Fruit fly (Drosophila melanogaster) whole organism, prepupa: ENCODE measurements around the gene CG17600.

ENCODE experiments used
- CG10669 ChIP-seq: fragments of 200-800 bp; sonication (Bioruptor generic); optimal IDR thresholded peaks from 3 replicates; lab custom pipeline; 2018; ENCODE audit warnings: missing biosample characterization, mild to moderate bottlenecking, missing genetic modification characterization, moderate library complexity
- CG16779 ChIP-seq: fragments of 200-800 bp; sonication (Bioruptor generic); optimal IDR thresholded peaks from 3 replicates; lab custom pipeline; 2017; ENCODE audit warnings: missing biosample characterization, mild to moderate bottlenecking, missing genetic modification characterization
- CG6163 ChIP-seq: fragments of 200-800 bp; sonication (Bioruptor generic); IDR thresholded peaks from 3 replicates; pipeline ENCODE4 v1.3.6; 2022; ENCODE audit warnings: missing biosample characterization, missing genetic modification characterization
- Eip75B ChIP-seq: fragments of 200-800 bp; sonication (Bioruptor generic); optimal IDR thresholded peaks from 3 replicates; lab custom pipeline; 2016; ENCODE audit warnings: missing biosample characterization, missing genetic modification characterization
- Ets21C ChIP-seq: fragments of 200-800 bp; sonication (Bioruptor generic); optimal IDR thresholded peaks from 3 replicates; lab custom pipeline; 2016; ENCODE audit warnings: missing biosample characterization, missing genetic modification characterization
- Ets96B ChIP-seq: fragments of 200-800 bp; optimal IDR thresholded peaks from 2 replicates; lab custom pipeline; 2019; ENCODE audit warnings: missing biosample characterization, mild to moderate bottlenecking, missing genetic modification characterization, moderate library complexity
- Gug ChIP-seq: fragments of 200-800 bp; sonication (Bioruptor generic); IDR thresholded peaks from 2 replicates; pipeline ENCODE4 v1.3.6; 2022; ENCODE audit warnings: missing biosample characterization, missing genetic modification characterization
- Hr4 ChIP-seq: fragments of 200-800 bp; sonication (Bioruptor generic); optimal IDR thresholded peaks from 3 replicates; lab custom pipeline; 2016; ENCODE audit warnings: missing biosample characterization, missing genetic modification characterization
- Met ChIP-seq: fragments of 200-800 bp; sonication (Bioruptor generic); optimal IDR thresholded peaks from 3 replicates; lab custom pipeline; 2016; ENCODE audit warnings: missing biosample characterization, missing genetic modification characterization
- Sox14 ChIP-seq: fragments of 200-800 bp; sonication (Bioruptor generic); optimal IDR thresholded peaks from 3 replicates; lab custom pipeline; 2016; ENCODE audit warnings: missing biosample characterization, missing genetic modification characterization

dm6 chrX:22527210-22527609 is 12.2 kb downstream of the CG17600 start:
- TF ChIP-seq Hr4 (no peak), Sox14 (GFP tag; lab: Kevin White, UChicago) (no peak), Eip75B (no peak), CG6163 (no peak), Ets96B (tag; lab: Kevin White, UChicago) (no peak), Met (GFP tag; lab: Kevin White, UChicago) (no peak), Gug (GFP tag; lab: Robert Waterston, UW) (no peak), Ets21C (no peak), CG16779 (no peak), CG10669 (no peak)
